Fruit fly (Drosophila melanogaster): ENCODE measurements around the gene CG34280.
A peak's percentile ranks its signal among the peaks of the same experiment; 100 is the strongest.

CG34280 gene

DNA sequence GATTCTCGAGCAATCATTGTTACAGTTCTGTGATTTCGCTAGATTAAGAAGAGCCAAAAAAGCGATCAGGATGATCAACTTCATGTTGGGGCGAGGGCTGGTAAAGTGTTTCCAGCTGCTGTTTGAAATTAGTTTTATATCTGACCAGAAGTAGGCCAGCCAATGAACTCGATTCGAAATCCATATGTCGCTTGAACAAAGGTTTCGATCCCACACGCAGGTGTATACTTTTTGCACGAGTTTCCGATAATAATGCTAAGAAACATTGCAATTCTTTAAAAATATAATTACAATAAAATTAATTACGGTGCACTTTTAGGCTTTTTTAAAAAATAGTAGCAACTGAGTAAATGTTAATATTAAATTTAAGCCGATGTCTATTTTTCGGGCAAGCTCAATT, at the start of gene CG34280:
Gene CG34280 (minus strand): TSS at position 101 of the 400 bp plus-strand sequence.
- TF ChIP-seq unc-4 (GFP tag; IDR thresholded peaks at IDR 0.05; ENCODE audit: partially characterized antibody) (no peak), Chrac-16 (GFP tag; optimal IDR thresholded peaks at IDR 0.05) (no peak), CG33557 (GFP tag; optimal IDR thresholded peaks at IDR 0.05) (no peak), Vsx1 (GFP tag; optimal IDR thresholded peaks at IDR 0.05) (no peak), mirr (GFP tag; optimal IDR thresholded peaks at IDR 0.05) (no peak), CG9727 (GFP tag; optimal IDR thresholded peaks at IDR 0.05) (no peak), org-1 (GFP tag; optimal IDR thresholded peaks at IDR 0.05) (no peak), pho (GFP tag; optimal IDR thresholded peaks at IDR 0.05) (no peak), CG7839 (tag; optimal IDR thresholded peaks at IDR 0.05) (no peak), CG31441 (GFP tag; IDR thresholded peaks at IDR 0.05) (no peak), Nf-YB (GFP tag; optimal IDR thresholded peaks at IDR 0.05) (no peak), CG2199 (GFP tag; IDR thresholded peaks at IDR 0.05) (no peak), ERR (GFP tag; optimal IDR thresholded peaks at IDR 0.05) (no peak)

DNA sequence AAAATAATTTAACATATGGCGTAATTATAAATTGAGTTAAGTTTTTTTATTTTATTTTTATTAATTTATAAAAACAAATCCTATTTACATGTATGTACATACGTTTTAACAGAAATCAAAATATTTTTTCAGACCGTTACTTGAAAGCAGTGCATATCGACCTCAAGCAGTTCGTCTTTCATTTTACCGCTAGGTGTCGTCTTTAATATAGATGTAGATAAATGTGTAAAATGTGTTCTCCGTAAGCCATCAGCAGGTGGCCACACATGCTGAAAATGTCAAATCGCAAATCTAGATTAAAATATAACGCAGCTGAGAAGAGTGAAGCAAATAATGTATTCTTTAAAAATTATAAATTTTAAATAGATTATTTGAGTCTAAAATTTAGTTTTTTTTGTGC, 45.9 kb upstream of the CG34280 start:
- peak; percentile 21 for TF ChIP-seq CG1603 (tag; optimal IDR thresholded peaks at IDR 0.05)
- no peak for TF ChIP-seq fd64A (GFP tag; optimal IDR thresholded peaks at IDR 0.05)
- peak; percentile 12 for TF ChIP-seq CoRest (tag; optimal IDR thresholded peaks at IDR 0.05)
- TF ChIP-seq pb (GFP tag; optimal IDR thresholded peaks at IDR 0.05), result no peak
- no peak for TF ChIP-seq tgo (GFP tag; IDR thresholded peaks at IDR 0.05)
- no peak; the same call in 2 of the 3 replicates for TF ChIP-seq CG11456 (GFP tag; IDR thresholded peaks at IDR 0.05)
- TF ChIP-seq CG31365 (tag; optimal IDR thresholded peaks at IDR 0.05), result peak; percentile 97
- no peak for TF ChIP-seq D19A (tag; optimal IDR thresholded peaks at IDR 0.05)
- peak; percentile 9 for TF ChIP-seq CG13894 (tag; optimal IDR thresholded peaks at IDR 0.05)
- peak; percentile 96 for TF ChIP-seq stwl (tag; optimal IDR thresholded peaks at IDR 0.05)
- peak; percentile 46 for TF ChIP-seq CG11504 (tag; optimal IDR thresholded peaks at IDR 0.05)
- peak; percentile 25 for TF ChIP-seq grn (GFP tag; optimal IDR thresholded peaks at IDR 0.05)
- TF ChIP-seq Myb (GFP tag; optimal IDR thresholded peaks at IDR 0.05), result peak; percentile 96
- TF ChIP-seq CG1024 (GFP tag; IDR thresholded peaks at IDR 0.05), result no peak
- TF ChIP-seq HmgD (GFP tag; optimal IDR thresholded peaks at IDR 0.05), result peak; percentile 28
- peak in 1 of 2 experiments; percentile 47 for TF ChIP-seq Dfd (GFP tag; optimal IDR thresholded peaks at IDR 0.05)
- TF ChIP-seq Oaz (GFP tag; IDR thresholded peaks at IDR 0.05), result no peak
- no peak for TF ChIP-seq sisA (GFP tag; IDR thresholded peaks at IDR 0.05)
- TF ChIP-seq HmgZ (tag; optimal IDR thresholded peaks at IDR 0.05), result peak; percentile 10
- no peak for TF ChIP-seq CG18619 (GFP tag; optimal IDR thresholded peaks at IDR 0.05)
- no peak for TF ChIP-seq CG10366 (GFP tag; IDR thresholded peaks at IDR 0.05)
- TF ChIP-seq CG7839 (tag; optimal IDR thresholded peaks at IDR 0.05), result no peak
- 0 out of 3 replicates have a peak, but pooled peaks have one; percentile 18 for TF ChIP-seq H15 (GFP tag; IDR thresholded peaks at IDR 0.05)
- TF ChIP-seq Aef1 (GFP tag; IDR thresholded peaks at IDR 0.05), result no peak
- TF ChIP-seq corto (GFP tag; optimal IDR thresholded peaks at IDR 0.05), result no peak
- 0 out of 2 replicates have a peak, but pooled peaks have one; percentile 34 for TF ChIP-seq slbo (GFP tag; IDR thresholded peaks at IDR 0.05)
- TF ChIP-seq Ets65A (GFP tag), result peak; percentile 87
- TF ChIP-seq Nf-YC (tag; optimal IDR thresholded peaks at IDR 0.05), result no peak
- no peak for TF ChIP-seq nau (GFP tag; optimal IDR thresholded peaks at IDR 0.05)
- TF ChIP-seq Hr3 (GFP tag; optimal IDR thresholded peaks at IDR 0.05), result peak; percentile 4
- TF ChIP-seq Nf-YA (GFP tag; IDR thresholded peaks at IDR 0.05), result no peak
- peak; percentile 14 for TF ChIP-seq CG2116 (GFP tag; optimal IDR thresholded peaks at IDR 0.05)
- no peak for TF ChIP-seq Med (GFP tag)
- no peak for TF ChIP-seq CG2199 (GFP tag; IDR thresholded peaks at IDR 0.05)
- no peak for TF ChIP-seq fd102C (GFP tag; optimal IDR thresholded peaks at IDR 0.05)
- no peak for TF ChIP-seq Sin3A (optimal IDR thresholded peaks at IDR 0.05)
- TF ChIP-seq Lhr (GFP tag; optimal IDR thresholded peaks at IDR 0.05), result peak; percentile 28
- TF ChIP-seq vnd (GFP tag; IDR thresholded peaks at IDR 0.05; ENCODE audit: partially characterized antibody), result no peak
- 0 out of 2 replicates have a peak, but pooled peaks have one; percentile 25 for TF ChIP-seq CG6272 (GFP tag; IDR thresholded peaks at IDR 0.05)
- TF ChIP-seq CG17802 (tag; optimal IDR thresholded peaks at IDR 0.05), result peak; percentile 62
